Fruit fly (Drosophila melanogaster) Kc167 (cell line): ENCODE results near the gene CG13630.

Experiments
- Sin3A ChIP-seq: fragments of >200 bp; optimal IDR thresholded peaks from 2 replicates; lab custom pipeline; 2018; ENCODE audit warnings: missing external identifiers
- h ChIP-seq: fragments of >200 bp; optimal IDR thresholded peaks from 3 replicates; lab custom pipeline; 2018; ENCODE audit warnings: missing external identifiers

DNA sequence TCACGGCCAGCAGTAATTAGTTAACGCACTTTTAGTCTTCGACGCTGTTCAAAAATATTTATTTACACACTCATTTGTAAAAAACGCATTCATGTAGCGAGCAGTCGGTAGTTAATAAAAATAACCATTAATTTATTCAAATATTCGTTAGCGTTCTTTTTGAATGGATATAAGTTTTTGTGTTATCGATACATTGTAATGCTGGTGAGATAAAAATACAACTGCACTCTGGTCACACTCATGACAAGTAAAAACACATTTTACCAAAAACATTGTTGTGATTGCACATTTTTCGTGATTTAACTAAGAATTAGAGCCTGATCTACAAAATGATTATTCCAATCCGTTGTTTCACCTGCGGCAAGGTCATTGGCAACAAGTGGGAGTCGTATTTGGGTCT is 1.9 kb downstream of the CG13630 start, which contains the start of gene Polr2L:
- TF ChIP-seq Sin3A (no peak), h (lab: Kevin White, UChicago) (no peak)
